Fruit fly (Drosophila melanogaster) whole organism, wandering third instar larva: ENCODE data around the gene Cap-D3.

ENCODE experiments used
- GATAd ChIP-seq: sonication (Bioruptor generic); optimal IDR thresholded peaks from 2 replicates; lab custom pipeline; 2016; ENCODE audit warnings: missing biosample characterization, missing genetic modification characterization
- N ChIP-seq: fragments of >200 bp; optimal IDR thresholded peaks from 2 replicates; lab custom pipeline; 2018; ENCODE audit warnings: missing biosample characterization, missing external identifiers, missing genetic modification characterization
- OdsH ChIP-seq: fragments of 200-800 bp; sonication (Bioruptor generic); optimal IDR thresholded peaks from 2 replicates; lab custom pipeline; 2016; ENCODE audit warnings: missing biosample characterization, mild to moderate bottlenecking, missing genetic modification characterization
- br ChIP-seq: fragments of 200-800 bp; sonication (Bioruptor generic); optimal IDR thresholded peaks from 2 replicates; lab custom pipeline; 2016; ENCODE audit warnings: missing biosample characterization, missing genetic modification characterization
- brk ChIP-seq: fragments of 200-800 bp; sonication (Bioruptor generic); optimal IDR thresholded peaks from 2 replicates; lab custom pipeline; 2016; ENCODE audit warnings: missing biosample characterization, mild to moderate bottlenecking, missing genetic modification characterization
- foxo ChIP-seq, 2 experiments: fragments of 200-800 bp; sonication (Bioruptor generic); optimal IDR thresholded peaks; 2 replicates in 1 of 2; 3 replicates in 1 of 2; lab custom pipeline; 2016 to 2017; ENCODE audit warnings: missing biosample characterization in 2 of 2, missing genetic modification characterization in 2 of 2
- h ChIP-seq: fragments of 200-800 bp; sonication (Bioruptor generic); optimal IDR thresholded peaks from 3 replicates; lab custom pipeline; 2016; ENCODE audit warnings: missing biosample characterization, mild to moderate bottlenecking, missing genetic modification characterization
- lola ChIP-seq: fragments of >200 bp; optimal IDR thresholded peaks from 2 replicates; lab custom pipeline; 2017; ENCODE audit warnings: missing biosample characterization, missing genetic modification characterization
- pan ChIP-seq: fragments of >200 bp; optimal IDR thresholded peaks from 2 replicates; lab custom pipeline; 2017
- psq ChIP-seq: fragments of 200-800 bp; sonication (Bioruptor generic); optimal IDR thresholded peaks from 3 replicates; lab custom pipeline; 2017; ENCODE audit warnings: missing biosample characterization, mild to moderate bottlenecking, missing genetic modification characterization, moderate library complexity
- rgr ChIP-seq: fragments of 200-800 bp; sonication (Bioruptor generic); optimal IDR thresholded peaks from 3 replicates; lab custom pipeline; 2016; ENCODE audit warnings: missing biosample characterization, mild to moderate bottlenecking, missing genetic modification characterization
- sage ChIP-seq: fragments of 200-800 bp; sonication (Bioruptor generic); optimal IDR thresholded peaks from 2 replicates; lab custom pipeline; 2016; ENCODE audit warnings: missing biosample characterization, mild to moderate bottlenecking, missing genetic modification characterization

dm6 chr2L:5502868-5503267, 22.8 kb upstream of the Cap-D3 start:
- TF ChIP-seq N (GFP tag; lab: Kevin White, UChicago) (no peak), sage (GFP tag; lab: Kevin White, UChicago) (no peak), brk (GFP tag; lab: Kevin White, UChicago) (no peak), psq (GFP tag; lab: Kevin White, UChicago) (no peak), foxo (GFP tag; optimal IDR thresholded peaks at IDR 0.05; lab: Kevin White, UChicago) (no peak), h (GFP tag; lab: Kevin White, UChicago) (no peak), pan (lab: Kevin White, UChicago) (no peak), lola (GFP tag; lab: Kevin White, UChicago) (no peak), rgr (GFP tag; lab: Kevin White, UChicago) (no peak), OdsH (GFP tag; lab: Kevin White, UChicago) (no peak), br (GFP tag; lab: Kevin White, UChicago) (no peak), GATAd (GFP tag; lab: Kevin White, UChicago) (no peak)
